Fruit fly (Drosophila melanogaster) whole organism, prepupa: ENCODE measurements around the gene TM9SF3.

ENCODE experiments used
- Blimp-1 ChIP-seq: fragments of 200-800 bp; sonication (Bioruptor generic); optimal IDR thresholded peaks from 3 replicates; lab custom pipeline; 2017; ENCODE audit warnings: missing biosample characterization, missing genetic modification characterization, mild to moderate bottlenecking, moderate library complexity, missing genetic modification reagents
- CG10631 ChIP-seq: fragments of 200-800 bp; sonication (Bioruptor generic); optimal IDR thresholded peaks from 2 replicates; lab custom pipeline; 2016; ENCODE audit warnings: missing biosample characterization, missing genetic modification characterization
- CG10669 ChIP-seq: fragments of 200-800 bp; sonication (Bioruptor generic); optimal IDR thresholded peaks from 3 replicates; lab custom pipeline; 2018; ENCODE audit warnings: missing biosample characterization, mild to moderate bottlenecking, missing genetic modification characterization, moderate library complexity
- CG15336 ChIP-seq: fragments of 200-800 bp; sonication (Bioruptor generic); IDR thresholded peaks from 2 replicates; pipeline ENCODE4 v1.3.6; 2022; ENCODE audit warnings: missing biosample characterization, missing genetic modification characterization
- CG1621 ChIP-seq: fragments of 200-800 bp; sonication (Bioruptor generic); optimal IDR thresholded peaks from 3 replicates; lab custom pipeline; 2018; ENCODE audit warnings: missing biosample characterization, mild to moderate bottlenecking, missing genetic modification characterization
- CG16779 ChIP-seq: fragments of 200-800 bp; sonication (Bioruptor generic); optimal IDR thresholded peaks from 3 replicates; lab custom pipeline; 2017; ENCODE audit warnings: missing biosample characterization, mild to moderate bottlenecking, missing genetic modification characterization
- CG3032 ChIP-seq: fragments of 200-800 bp; optimal IDR thresholded peaks from 2 replicates; lab custom pipeline; 2019; ENCODE audit warnings: missing biosample characterization, mild to moderate bottlenecking, missing genetic modification characterization, moderate library complexity
- CG31627 ChIP-seq: fragments of 200-800 bp; sonication (Bioruptor generic); optimal IDR thresholded peaks from 3 replicates; lab custom pipeline; 2016; ENCODE audit warnings: missing biosample characterization, missing genetic modification characterization
- CG32006 ChIP-seq: fragments of 200-800 bp; sonication (Bioruptor generic); optimal IDR thresholded peaks from 3 replicates; lab custom pipeline; 2017; ENCODE audit warnings: missing biosample characterization, mild to moderate bottlenecking, missing genetic modification characterization
- CG34406 ChIP-seq: fragments of 200-800 bp; sonication (Bioruptor generic); optimal IDR thresholded peaks from 3 replicates; lab custom pipeline; 2016; ENCODE audit warnings: missing biosample characterization, missing genetic modification characterization
- CG3919 ChIP-seq: fragments of 200-800 bp; sonication (Bioruptor generic); optimal IDR thresholded peaks from 3 replicates; lab custom pipeline; 2016; ENCODE audit warnings: missing biosample characterization, missing genetic modification characterization
- CG4318 ChIP-seq: fragments of 200-800 bp; sonication (Bioruptor generic); optimal IDR thresholded peaks from 3 replicates; lab custom pipeline; 2017; ENCODE audit warnings: missing biosample characterization, mild to moderate bottlenecking, missing genetic modification characterization
- CG6163 ChIP-seq: fragments of 200-800 bp; sonication (Bioruptor generic); IDR thresholded peaks from 3 replicates; pipeline ENCODE4 v1.3.6; 2022; ENCODE audit warnings: missing biosample characterization, missing genetic modification characterization
- CG6276 ChIP-seq: fragments of 200-800 bp; sonication (Bioruptor generic); optimal IDR thresholded peaks from 2 replicates; lab custom pipeline; 2017; ENCODE audit warnings: missing biosample characterization, mild to moderate bottlenecking, missing genetic modification characterization
- CG6792 ChIP-seq: fragments of 200-800 bp; sonication (Bioruptor generic); optimal IDR thresholded peaks from 3 replicates; lab custom pipeline; 2016; ENCODE audit warnings: missing biosample characterization, missing genetic modification characterization
- CG6808 ChIP-seq: fragments of 200-800 bp; sonication (Bioruptor generic); optimal IDR thresholded peaks from 3 replicates; lab custom pipeline; 2017; ENCODE audit warnings: missing biosample characterization, missing genetic modification characterization, mild to moderate bottlenecking, moderate library complexity, missing genetic modification reagents
- CG7368 ChIP-seq: fragments of 200-800 bp; sonication (Bioruptor generic); optimal IDR thresholded peaks from 3 replicates; lab custom pipeline; 2016; ENCODE audit warnings: missing biosample characterization, missing genetic modification characterization
- CG8119 ChIP-seq: fragments of 200-800 bp; sonication (Bioruptor generic); IDR thresholded peaks from 3 replicates; pipeline ENCODE4 v1.3.6; 2022; ENCODE audit warnings: missing biosample characterization, missing genetic modification characterization
- CG8319 ChIP-seq: fragments of 200-800 bp; sonication (Bioruptor generic); optimal IDR thresholded peaks from 3 replicates; lab custom pipeline; 2016; ENCODE audit warnings: missing biosample characterization, missing genetic modification characterization
- Eip75B ChIP-seq: fragments of 200-800 bp; sonication (Bioruptor generic); optimal IDR thresholded peaks from 3 replicates; lab custom pipeline; 2016; ENCODE audit warnings: missing biosample characterization, missing genetic modification characterization
- Ets21C ChIP-seq: fragments of 200-800 bp; sonication (Bioruptor generic); optimal IDR thresholded peaks from 3 replicates; lab custom pipeline; 2016; ENCODE audit warnings: missing biosample characterization, missing genetic modification characterization
- Gug ChIP-seq: fragments of 200-800 bp; sonication (Bioruptor generic); IDR thresholded peaks from 2 replicates; pipeline ENCODE4 v1.3.6; 2022; ENCODE audit warnings: missing biosample characterization, missing genetic modification characterization
- Hr38 ChIP-seq: sonication (Bioruptor generic); optimal IDR thresholded peaks from 2 replicates; lab custom pipeline; 2016; ENCODE audit warnings: missing biosample characterization, missing genetic modification characterization
- Hr39 ChIP-seq: fragments of 200-800 bp; sonication (Bioruptor generic); optimal IDR thresholded peaks from 2 replicates; lab custom pipeline; 2016; ENCODE audit warnings: missing biosample characterization, missing genetic modification characterization
- Lpt ChIP-seq: fragments of 200-800 bp; sonication (Bioruptor generic); optimal IDR thresholded peaks from 3 replicates; lab custom pipeline; 2016; ENCODE audit warnings: missing biosample characterization, missing genetic modification characterization
- Met ChIP-seq: fragments of 200-800 bp; sonication (Bioruptor generic); optimal IDR thresholded peaks from 3 replicates; lab custom pipeline; 2016; ENCODE audit warnings: missing biosample characterization, missing genetic modification characterization
- Smox ChIP-seq: fragments of 200-800 bp; sonication (Bioruptor generic); optimal IDR thresholded peaks from 3 replicates; lab custom pipeline; 2016; ENCODE audit warnings: missing biosample characterization, missing genetic modification characterization
- achi ChIP-seq: fragments of 200-800 bp; sonication (Bioruptor generic); optimal IDR thresholded peaks from 3 replicates; lab custom pipeline; 2016; ENCODE audit warnings: missing biosample characterization, missing genetic modification characterization
- cyc ChIP-seq: fragments of 200-800 bp; sonication (Bioruptor generic); optimal IDR thresholded peaks from 3 replicates; lab custom pipeline; 2016; ENCODE audit warnings: missing biosample characterization, missing genetic modification characterization
- dac ChIP-seq: fragments of 200-800 bp; sonication (Bioruptor generic); optimal IDR thresholded peaks from 2 replicates; lab custom pipeline; 2017; ENCODE audit warnings: missing biosample characterization, mild to moderate bottlenecking, missing genetic modification characterization
- dsx ChIP-seq: fragments of 200-800 bp; optimal IDR thresholded peaks from 3 replicates; lab custom pipeline; 2019; ENCODE audit warnings: missing biosample characterization, mild to moderate bottlenecking, missing genetic modification characterization, moderate library complexity; ENCODE audit not compliant: poor library complexity, severe bottlenecking
- esn ChIP-seq: fragments of 200-800 bp; sonication (Bioruptor generic); optimal IDR thresholded peaks from 2 replicates; lab custom pipeline; 2016; ENCODE audit warnings: missing biosample characterization, mild to moderate bottlenecking, missing genetic modification characterization, moderate library complexity
- fd59A ChIP-seq: fragments of 200-800 bp; sonication (Bioruptor generic); optimal IDR thresholded peaks from 2 replicates; lab custom pipeline; 2017; ENCODE audit warnings: missing biosample characterization, mild to moderate bottlenecking, missing genetic modification characterization, missing genetic modification reagents
- fd85E ChIP-seq: fragments of 200-800 bp; sonication (Bioruptor generic); optimal IDR thresholded peaks from 3 replicates; lab custom pipeline; 2016; ENCODE audit warnings: missing biosample characterization, missing genetic modification characterization
- fkh ChIP-seq: fragments of 200-800 bp; sonication (Bioruptor generic); optimal IDR thresholded peaks from 3 replicates; lab custom pipeline; 2017; ENCODE audit warnings: missing biosample characterization, mild to moderate bottlenecking, missing genetic modification characterization, moderate library complexity
- lz ChIP-seq: fragments of 200-800 bp; sonication (Bioruptor generic); optimal IDR thresholded peaks from 3 replicates; lab custom pipeline; 2016; ENCODE audit warnings: missing biosample characterization, missing genetic modification characterization
- net ChIP-seq: fragments of 200-800 bp; sonication (Bioruptor generic); optimal IDR thresholded peaks from 3 replicates; lab custom pipeline; 2016; ENCODE audit warnings: missing biosample characterization, missing genetic modification characterization
- pdm3 ChIP-seq: fragments of 200-800 bp; sonication (Bioruptor generic); optimal IDR thresholded peaks from 3 replicates; lab custom pipeline; 2016; ENCODE audit warnings: missing biosample characterization, missing genetic modification characterization
- salr ChIP-seq, 2 experiments: fragments of 200-800 bp; sonication (Bioruptor generic); optimal IDR thresholded peaks; 3 replicates each; lab custom pipeline; 2016 to 2018; ENCODE audit warnings: missing biosample characterization in 2 of 2, missing genetic modification characterization in 2 of 2, mild to moderate bottlenecking in 1 of 2
- spab ChIP-seq: fragments of 200-800 bp; sonication (Bioruptor generic); optimal IDR thresholded peaks from 2 replicates; lab custom pipeline; 2017; ENCODE audit warnings: missing biosample characterization, mild to moderate bottlenecking, missing genetic modification characterization, missing genetic modification reagents
- ss ChIP-seq, 2 experiments: fragments of 200-800 bp; sonication (Bioruptor generic); optimal IDR thresholded peaks; 2 replicates in 1 of 2; 3 replicates in 1 of 2; lab custom pipeline; 2017 to 2018; ENCODE audit warnings: mild to moderate bottlenecking in 2 of 2, missing biosample characterization in 2 of 2, missing genetic modification characterization in 2 of 2, moderate library complexity in 1 of 2
- svp ChIP-seq: fragments of 200-800 bp; sonication (Bioruptor generic); peaks from one replicate; lab custom pipeline; 2016; ENCODE audit warnings: missing biosample characterization, missing genetic modification characterization
- topi ChIP-seq: fragments of 200-800 bp; sonication (Bioruptor generic); optimal IDR thresholded peaks from 3 replicates; lab custom pipeline; 2016; ENCODE audit warnings: missing biosample characterization, missing genetic modification characterization
- vri ChIP-seq: fragments of 200-800 bp; sonication (Bioruptor generic); optimal IDR thresholded peaks from 3 replicates; lab custom pipeline; 2016; ENCODE audit warnings: missing biosample characterization, mild to moderate bottlenecking, missing genetic modification characterization

TM9SF3 gene

dm6 chr3L:5583295-5583707, 20.5 kb downstream of the TM9SF3 start (continued):
- no peak for TF ChIP-seq Ets21C
- peak; percentile 82 for TF ChIP-seq lz (GFP tag; lab: Kevin White, UChicago)
- peak; percentile 96 for TF ChIP-seq fkh
- TF ChIP-seq CG6792, result peak; percentile 51
- TF ChIP-seq CG8119, result peak; percentile 49; the same call in 1 of the 3 replicates
- TF ChIP-seq fd59A, result peak; percentile 52
- peak; percentile 51 for TF ChIP-seq Lpt (GFP tag; lab: Kevin White, UChicago)
- TF ChIP-seq spab (GFP tag; lab: Kevin White, UChicago), result no peak
- TF ChIP-seq CG10669 (GFP tag; lab: Kevin White, UChicago), result no peak
- TF ChIP-seq CG8319 (GFP tag; lab: Kevin White, UChicago), result peak; percentile 39

dm6 chr3L:5581542-5581941, 22.2 kb downstream of the TM9SF3 start:
- TF ChIP-seq fkh (peak; percentile 25), CG6163 (GFP tag; lab: Robert Waterston, UW) (no peak)

- TF ChIP-seq ss (GFP tag; optimal IDR thresholded peaks at IDR 0.05; lab: Kevin White, UChicago) (no peak), CG4318 (GFP tag; lab: Kevin White, UChicago) (no peak), svp (GFP tag; lab: Kevin White, UChicago) (no peak), CG7368 (no peak), CG32006 (GFP tag; lab: Kevin White, UChicago) (no peak), fkh (peak; percentile 15), CG6276 (GFP tag; lab: Kevin White, UChicago) (no peak)
Measured at dm6 chr3L:5580490-5581116, 23.2 kb downstream of the TM9SF3 start.

- TF ChIP-seq CG31627 (GFP tag; lab: Kevin White, UChicago) (no peak), Eip75B (GFP tag; lab: Kevin White, UChicago) (no peak), fd59A (no peak), net (GFP tag; lab: Kevin White, UChicago) (peak; percentile 54), CG6163 (GFP tag; lab: Robert Waterston, UW) (peak; percentile 81), CG15336 (GFP tag; lab: Robert Waterston, UW) (peak; percentile 85), fd85E (GFP tag; lab: Kevin White, UChicago) (no peak), dac (peak; percentile 7), CG7368 (no peak), Met (GFP tag; lab: Kevin White, UChicago) (no peak), Smox (GFP tag; lab: Kevin White, UChicago) (no peak), CG8119 (peak; percentile 92), CG16779 (tag; lab: Kevin White, UChicago) (peak; percentile 59), Lpt (GFP tag; lab: Kevin White, UChicago) (peak; percentile 57), svp (GFP tag; lab: Kevin White, UChicago) (no peak), salr (GFP tag; optimal IDR thresholded peaks at IDR 0.05; lab: Kevin White, UChicago) (no peak), Hr39 (GFP tag; lab: Kevin White, UChicago) (no peak), Hr38 (GFP tag; lab: Kevin White, UChicago) (no peak), vri (GFP tag; lab: Kevin White, UChicago) (no peak), fkh (no peak), spab (GFP tag; lab: Kevin White, UChicago) (no peak), CG6808 (no peak), CG34406 (GFP tag; lab: Kevin White, UChicago) (no peak), CG10631 (GFP tag; lab: Kevin White, UChicago) (no peak), Ets21C (no peak), CG3032 (tag; lab: Kevin White, UChicago) (no peak), dsx (GFP tag; lab: Kevin White, UChicago) (no peak), topi (no peak), cyc (no peak), pdm3 (GFP tag; lab: Kevin White, UChicago) (no peak), Blimp-1 (GFP tag; lab: Kevin White, UChicago) (no peak), CG1621 (no peak), esn (GFP tag; lab: Kevin White, UChicago) (no peak), Gug (GFP tag; lab: Robert Waterston, UW) (0 out of 2 replicates have a peak, but pooled peaks have one; percentile 31), achi (GFP tag; lab: Kevin White, UChicago) (no peak), CG3919 (GFP tag; lab: Kevin White, UChicago) (no peak), CG6792 (no peak)
Measured at dm6 chr3L:5579762-5580161, 24.0 kb downstream of the TM9SF3 start.
